Worm (Caenorhabditis elegans) whole organism, early embryonic: ENCODE results near the gene sel-2.

Experiments used
- ama-1 ChIP-seq: fragments of 150-350 bp; optimal IDR thresholded peaks from 2 replicates; lab custom pipeline; 2014
- ceh-13 ChIP-seq: fragments of 200-800 bp; sonication (Bioruptor generic); optimal IDR thresholded peaks from 2 replicates; lab custom pipeline; 2018; ENCODE audit warnings: mild to moderate bottlenecking, missing genetic modification characterization, missing compliant biosample characterization
- flt-1 ChIP-seq: fragments of 200-800 bp; sonication (Bioruptor generic); IDR thresholded peaks from 2 replicates; pipeline ENCODE4 v1.3.6; 2022; ENCODE audit warnings: missing genetic modification characterization, missing compliant biosample characterization
- hmbx-1 ChIP-seq: sonication (generic microtip); optimal IDR thresholded peaks from 2 replicates; lab custom pipeline; 2016; ENCODE audit warnings: mild to moderate bottlenecking, missing genetic modification characterization, missing compliant biosample characterization

- TF ChIP-seq flt-1 (GFP tag; lab: Robert Waterston, UW) (no peak), ama-1 (lab: Kevin White, UChicago) (no peak), ceh-13 (GFP tag; lab: Kevin White, UChicago) (no peak), hmbx-1 (tag; lab: Kevin White, UChicago) (no peak)
Measured at ce11 chrIII:4552872-4553271, 59.3 kb downstream of the sel-2 start.
